Worm (Caenorhabditis elegans) whole organism, late embryonic: ENCODE results near the gene Y69H2.9.

ENCODE experiments used
- C08G9.2 ChIP-seq: sonication (generic microtip); optimal IDR thresholded peaks from 2 replicates; lab custom pipeline; 2016; ENCODE audit warnings: mild to moderate bottlenecking, missing genetic modification characterization, moderate library complexity, missing compliant biosample characterization
- ceh-34 ChIP-seq: sonication (generic microtip); optimal IDR thresholded peaks from 2 replicates; lab custom pipeline; 2016; ENCODE audit warnings: mild to moderate bottlenecking, missing genetic modification characterization, missing compliant biosample characterization
- ceh-6 ChIP-seq: fragments of 200-800 bp; sonication (Bioruptor generic); optimal IDR thresholded peaks from 2 replicates; lab custom pipeline; 2018; ENCODE audit warnings: mild to moderate bottlenecking, missing genetic modification characterization, missing compliant biosample characterization
- elt-2 ChIP-seq: sonication (generic microtip); optimal IDR thresholded peaks from 2 replicates; lab custom pipeline; 2016; ENCODE audit warnings: missing genetic modification reagents, missing genetic modification characterization, missing compliant biosample characterization
- nhr-11 ChIP-seq: fragments of 150-350 bp; optimal IDR thresholded peaks from 2 replicates; lab custom pipeline; 2014; ENCODE audit warnings: missing biosample characterization, missing genetic modification characterization
- sdc-2 ChIP-seq: sonication (generic microtip); optimal IDR thresholded peaks from 2 replicates; lab custom pipeline; 2016; ENCODE audit warnings: missing genotype, missing genetic modification characterization, missing compliant biosample characterization

DNA sequence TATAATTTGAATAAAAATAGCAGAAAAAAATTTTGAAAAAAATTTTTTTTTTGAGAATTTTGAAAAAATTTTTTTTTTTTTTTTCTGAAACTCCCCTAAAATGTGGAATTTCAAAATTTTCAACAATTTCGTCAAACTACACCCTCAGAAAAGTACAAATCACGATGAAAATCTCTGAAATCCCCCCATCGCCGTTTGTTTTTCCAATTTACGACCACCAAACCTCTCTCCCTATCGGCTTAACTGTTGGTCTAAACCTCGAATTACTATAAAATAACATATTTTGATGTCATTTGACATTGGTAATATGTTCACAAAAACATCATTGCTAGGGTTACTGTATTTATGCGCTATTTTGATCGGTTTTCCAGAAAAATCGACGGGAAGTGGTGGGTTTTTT, 31.3 kb upstream of the Y69H2.9 start, which contains the start of gene Y69H2.10:
- TF ChIP-seq elt-2 (tag; lab: Kevin White, UChicago) (no peak), nhr-11 (tag; lab: Kevin White, UChicago) (no peak), C08G9.2 (tag; lab: Kevin White, UChicago) (no peak), sdc-2 (tag; lab: Kevin White, UChicago) (no peak), ceh-34 (no peak), ceh-6 (GFP tag; lab: Kevin White, UChicago) (no peak)
